Worm (Caenorhabditis elegans): ENCODE measurements around the gene R02E4.1.

R02E4.1 gene

DNA sequence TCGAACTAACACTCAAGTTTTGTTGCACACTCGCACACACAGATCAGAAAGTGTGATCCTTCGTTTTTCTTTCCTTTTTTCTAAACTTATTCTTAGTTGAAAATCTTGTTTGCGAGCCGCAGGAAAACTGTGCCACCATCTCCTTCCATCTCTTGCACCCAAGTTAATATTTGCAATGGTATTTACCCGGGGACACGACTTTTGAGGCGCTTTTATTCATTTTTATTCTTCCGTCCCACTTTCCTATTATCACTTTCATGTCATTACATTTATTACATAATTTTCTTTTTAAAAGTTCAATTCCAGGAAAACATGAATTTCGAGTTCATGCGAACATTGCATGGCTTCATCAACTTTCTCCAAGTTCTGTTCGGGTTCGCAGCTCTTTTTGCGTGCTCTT is 10.7 kb upstream of the R02E4.1 start, which contains the start of gene F09F9.1:
F09F9.1 (plus strand) TSS at position 301 of the 400 bp plus-strand sequence.
- no peak for TF ChIP-seq skn-1 (tag; optimal IDR thresholded peaks at IDR 0.05)
- no peak for TF ChIP-seq peb-1 (tag; optimal IDR thresholded peaks at IDR 0.05)

DNA sequence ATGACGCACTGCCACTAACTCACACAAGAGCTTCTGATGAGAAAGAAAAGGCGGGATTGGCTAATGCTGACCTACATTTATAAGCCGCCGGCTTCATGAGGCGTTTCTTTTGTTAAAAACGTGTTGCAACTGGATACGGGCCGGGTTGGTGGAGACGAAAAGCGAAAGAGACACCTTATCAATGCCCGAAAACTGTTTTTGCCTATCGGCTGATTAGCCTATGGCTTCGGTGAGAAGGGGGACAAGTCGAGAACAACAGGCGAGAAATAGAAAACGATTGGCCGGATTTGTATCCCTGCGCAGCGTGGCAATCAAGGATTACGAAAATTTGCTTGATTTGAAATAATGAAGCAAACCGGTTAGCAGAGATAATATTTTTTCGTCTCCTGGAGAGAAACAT is 7.1 kb upstream of the R02E4.1 start, which contains the start of gene F09F9.2:
F09F9.2 (minus strand) TSS at position 25 of the 400 bp plus-strand sequence.
- TF ChIP-seq fos-1 (tag; optimal IDR thresholded peaks at IDR 0.05): no peak
- TF ChIP-seq nhr-21 (tag; optimal IDR thresholded peaks at IDR 0.05): peak; percentile 18

- TF ChIP-seq elt-3 (tag; optimal IDR thresholded peaks at IDR 0.05) (no peak), ama-1 (optimal IDR thresholded peaks at IDR 0.05) (peak; percentile 9), lin-11 (tag; optimal IDR thresholded peaks at IDR 0.05) (no peak), sma-9 (GFP tag; optimal IDR thresholded peaks at IDR 0.05) (no peak), sma-9 (tag; optimal IDR thresholded peaks at IDR 0.05) (no peak), unc-62 (GFP tag; optimal IDR thresholded peaks at IDR 0.05) (no peak), mbf-1 (tag; optimal IDR thresholded peaks at IDR 0.05) (no peak), ztf-4 (tag; optimal IDR thresholded peaks at IDR 0.05) (no peak), nhr-25 (tag; optimal IDR thresholded peaks at IDR 0.05) (no peak), Y55F3AM.14 (GFP tag; optimal IDR thresholded peaks at IDR 0.05) (no peak), ZK546.5 (tag; optimal IDR thresholded peaks at IDR 0.05) (no peak), nhr-21 (tag; optimal IDR thresholded peaks at IDR 0.05) (peak; percentile 35), unc-39 (tag; optimal IDR thresholded peaks at IDR 0.05) (no peak), fos-1 (tag; optimal IDR thresholded peaks at IDR 0.05) (no peak), C34F6.9 (tag; optimal IDR thresholded peaks at IDR 0.05) (no peak), lin-39 (tag; optimal IDR thresholded peaks at IDR 0.05) (no peak), F13H6.1 (tag; optimal IDR thresholded peaks at IDR 0.05) (peak; percentile 10), nhr-77 (tag; optimal IDR thresholded peaks at IDR 0.05) (no peak), lin-13 (GFP tag; optimal IDR thresholded peaks at IDR 0.05) (no peak), mab-5 (tag; optimal IDR thresholded peaks at IDR 0.05) (no peak), lsy-2 (tag; optimal IDR thresholded peaks at IDR 0.05) (no peak), ceh-82 (tag; optimal IDR thresholded peaks at IDR 0.05) (no peak), ceh-16 (tag; optimal IDR thresholded peaks at IDR 0.05) (no peak), nhr-12 (tag; optimal IDR thresholded peaks at IDR 0.05) (no peak), R02D3.7 (tag; optimal IDR thresholded peaks at IDR 0.05) (no peak)
These were observed 5.6 kb upstream of the R02E4.1 start for ce11 chrX:4109970-4110369.

ce11 chrX:4106896-4107505 is 2.7 kb upstream of the R02E4.1 start, which contains the start of gene R02E4.2:
Gene R02E4.2, plus strand, starts transcription at chrX:4107455.
- TF ChIP-seq mab-5 (tag; optimal IDR thresholded peaks at IDR 0.05): no peak
- TF ChIP-seq mbf-1 (tag; optimal IDR thresholded peaks at IDR 0.05): no peak
- no peak for TF ChIP-seq lin-11 (tag; optimal IDR thresholded peaks at IDR 0.05)
- no peak for TF ChIP-seq ztf-11 (tag; optimal IDR thresholded peaks at IDR 0.05)

DNA sequence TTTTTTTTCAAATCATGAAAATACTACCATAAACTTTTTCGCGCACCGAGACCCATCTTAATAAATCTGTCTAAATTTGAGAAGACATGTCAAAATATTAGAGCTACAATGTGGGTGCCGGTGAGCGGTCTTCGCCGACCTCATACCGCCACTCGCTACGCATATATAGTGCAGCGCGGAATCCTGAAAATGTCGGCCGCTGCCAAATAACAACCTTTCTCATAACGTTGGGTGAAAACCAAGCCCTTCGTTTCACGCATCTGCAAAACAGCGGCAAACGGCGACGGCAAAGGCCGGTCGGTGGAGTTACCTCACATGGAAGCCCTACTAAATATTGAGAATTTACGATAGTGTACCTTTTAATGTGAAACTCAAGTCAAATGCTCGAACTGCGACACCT is 1.3 kb downstream of the R02E4.1 start:
- no peak for TF ChIP-seq ztf-4 (tag; optimal IDR thresholded peaks at IDR 0.05)
- TF ChIP-seq snpc-4 (tag; optimal IDR thresholded peaks at IDR 0.05): peak; percentile 85

DNA sequence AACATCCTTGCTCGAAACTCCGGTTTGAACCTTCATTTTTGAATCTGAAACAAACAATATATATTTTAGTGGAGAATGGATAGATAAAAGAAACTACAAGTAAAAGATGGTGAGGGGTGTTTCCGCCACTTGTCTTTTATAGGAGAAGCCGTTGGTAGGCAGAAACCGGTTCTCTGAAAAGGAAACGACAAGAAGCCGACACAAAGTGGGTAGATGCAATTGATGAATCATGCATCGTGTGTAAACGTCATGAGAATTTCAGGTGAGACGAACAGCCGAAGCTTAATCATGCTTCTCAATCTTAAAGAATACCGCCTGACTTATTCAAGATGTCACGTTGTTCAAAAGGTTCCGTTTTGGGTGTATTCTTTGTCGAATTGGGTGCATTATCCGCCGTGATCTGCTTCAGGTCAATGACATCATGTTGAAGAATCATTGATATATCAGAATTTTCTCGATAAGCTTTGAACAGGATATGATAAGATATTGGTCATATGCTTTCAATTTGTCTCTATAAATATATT is 2.2 kb downstream of the R02E4.1 start, which contains the start of gene R02E4.3:
R02E4.3 (minus strand) TSS at position 51 of the 524 bp plus-strand sequence.
- TF ChIP-seq ceh-82 (tag; optimal IDR thresholded peaks at IDR 0.05): no peak
- peak; percentile 45 for TF ChIP-seq F13H6.1 (tag; optimal IDR thresholded peaks at IDR 0.05)
- TF ChIP-seq mbf-1 (tag; optimal IDR thresholded peaks at IDR 0.05): no peak
- TF ChIP-seq nhr-23 (tag; optimal IDR thresholded peaks at IDR 0.05): no peak
- TF ChIP-seq unc-55 (GFP tag; optimal IDR thresholded peaks at IDR 0.05): no peak
- no peak for TF ChIP-seq sma-3 (GFP tag; optimal IDR thresholded peaks at IDR 0.05)
- no peak for TF ChIP-seq ama-1 (optimal IDR thresholded peaks at IDR 0.05)
- TF ChIP-seq blmp-1 (tag; optimal IDR thresholded peaks at IDR 0.05; ENCODE audit: insufficient read depth): peak; percentile 5
- TF ChIP-seq Y55F3AM.14 (GFP tag; optimal IDR thresholded peaks at IDR 0.05): no peak
- no peak for TF ChIP-seq ztf-1 (GFP tag; conservative IDR thresholded peaks at IDR 0.05)
- no peak for TF ChIP-seq elt-3 (tag; optimal IDR thresholded peaks at IDR 0.05)
- TF ChIP-seq peb-1 (tag; optimal IDR thresholded peaks at IDR 0.05): no peak
- no peak for TF ChIP-seq lin-11 (tag; optimal IDR thresholded peaks at IDR 0.05)
- no peak for TF ChIP-seq nhr-10 (tag; optimal IDR thresholded peaks at IDR 0.05)
- peak; percentile 82 for TF ChIP-seq nhr-21 (tag; optimal IDR thresholded peaks at IDR 0.05)
- no peak for TF ChIP-seq lsy-2 (tag; optimal IDR thresholded peaks at IDR 0.05)
- TF ChIP-seq lin-39 (tag; optimal IDR thresholded peaks at IDR 0.05): no peak
- no peak for TF ChIP-seq ztf-11 (tag; optimal IDR thresholded peaks at IDR 0.05)
- no peak for TF ChIP-seq sma-9 (GFP tag; optimal IDR thresholded peaks at IDR 0.05)
- no peak for TF ChIP-seq sma-9 (tag; optimal IDR thresholded peaks at IDR 0.05)
- TF ChIP-seq elt-1 (tag; optimal IDR thresholded peaks at IDR 0.05): no peak
- no peak for TF ChIP-seq zag-1 (tag; optimal IDR thresholded peaks at IDR 0.05)
- TF ChIP-seq nhr-25 (tag; optimal IDR thresholded peaks at IDR 0.05): peak; percentile 81
- no peak for TF ChIP-seq dmd-4 (tag; optimal IDR thresholded peaks at IDR 0.05)
- no peak for TF ChIP-seq crh-2 (tag; optimal IDR thresholded peaks at IDR 0.05)
- no peak for TF ChIP-seq nhr-11 (tag; optimal IDR thresholded peaks at IDR 0.05)
- TF ChIP-seq fos-1 (tag; optimal IDR thresholded peaks at IDR 0.05): no peak
- no peak for TF ChIP-seq ceh-16 (tag; optimal IDR thresholded peaks at IDR 0.05)
- TF ChIP-seq gmeb-1 (tag; optimal IDR thresholded peaks at IDR 0.05): no peak
- TF ChIP-seq unc-39 (tag; optimal IDR thresholded peaks at IDR 0.05): no peak
